Fruit fly (Drosophila melanogaster) whole organism, pupa: ENCODE results near the gene meso18E.

Source experiments
- CG14655 ChIP-seq: fragments of 200-800 bp; sonication (Bioruptor generic); optimal IDR thresholded peaks from 3 replicates; lab custom pipeline; 2017; ENCODE audit warnings: mild to moderate bottlenecking, missing biosample characterization, missing genetic modification reagents, missing genetic modification characterization
- CG17806 ChIP-seq: fragments of 200-800 bp; sonication (Bioruptor generic); optimal IDR thresholded peaks from 2 replicates; lab custom pipeline; 2018; ENCODE audit warnings: missing biosample characterization, mild to moderate bottlenecking, missing genetic modification characterization, moderate library complexity
- CG32121 ChIP-seq: fragments of 200-800 bp; sonication (Bioruptor generic); IDR thresholded peaks from 2 replicates; pipeline ENCODE4 v1.3.6; 2022; ENCODE audit warnings: missing biosample characterization, missing genetic modification characterization
- CG34367 ChIP-seq: fragments of 200-800 bp; sonication (Bioruptor generic); optimal IDR thresholded peaks from 2 replicates; lab custom pipeline; 2018; ENCODE audit warnings: missing biosample characterization, mild to moderate bottlenecking, missing genetic modification characterization
- D1 ChIP-seq: fragments of 200-800 bp; sonication (Bioruptor generic); optimal IDR thresholded peaks from 2 replicates; lab custom pipeline; 2018; ENCODE audit warnings: missing biosample characterization, mild to moderate bottlenecking, missing genetic modification characterization, moderate library complexity
- Pif1A ChIP-seq: fragments of 200-800 bp; sonication (Bioruptor generic); optimal IDR thresholded peaks from 3 replicates; lab custom pipeline; 2016; ENCODE audit warnings: missing biosample characterization, missing genetic modification characterization
- Snoo ChIP-seq: fragments of 200-800 bp; sonication (Bioruptor generic); optimal IDR thresholded peaks from 3 replicates; lab custom pipeline; 2017; ENCODE audit warnings: missing biosample characterization, mild to moderate bottlenecking, missing genetic modification characterization, inconsistent platforms

DNA sequence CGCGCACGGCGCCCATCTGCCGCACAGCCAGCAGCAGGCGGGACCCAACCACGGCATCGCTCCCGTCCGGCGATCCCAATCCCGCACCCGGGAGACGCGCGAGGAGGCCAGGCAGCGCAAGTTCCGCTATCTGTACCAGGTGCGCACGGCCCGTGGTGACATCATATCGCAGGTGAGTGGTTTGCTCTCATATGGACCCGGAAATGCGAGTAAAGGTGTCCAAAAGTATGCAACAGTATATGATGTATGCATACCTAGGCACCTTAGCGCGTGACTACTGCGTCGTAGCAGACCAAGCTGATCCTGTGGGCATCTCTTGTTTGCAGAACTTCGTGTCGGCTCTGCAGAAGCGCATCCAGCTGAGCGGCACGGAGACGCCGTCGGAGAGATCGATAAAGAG, 25.0 kb upstream of the meso18E start:
- no peak for TF ChIP-seq Pif1A (GFP tag; lab: Kevin White, UChicago)
- TF ChIP-seq CG34367 (tag; lab: Kevin White, UChicago) = no peak
- no peak for TF ChIP-seq CG17806
- no peak for TF ChIP-seq Snoo (tag; lab: Kevin White, UChicago)
- no peak for TF ChIP-seq CG14655 (GFP tag; lab: Kevin White, UChicago)
- no peak for TF ChIP-seq D1 (tag; lab: Kevin White, UChicago)
- no peak for TF ChIP-seq CG32121 (GFP tag; lab: Robert Waterston, UW)
